Worm (Caenorhabditis elegans) whole organism, mixed stage, embryonic: ENCODE measurements around the gene amt-2.

Source experiments
- ces-1 ChIP-seq: fragments of 150-350 bp; optimal IDR thresholded peaks from 2 replicates; lab custom pipeline; 2014; ENCODE audit warnings: missing biosample characterization, missing genetic modification reagents, missing genetic modification characterization
- flh-1 ChIP-seq: fragments of 200-800 bp; sonication (Bioruptor generic); optimal IDR thresholded peaks from 2 replicates; lab custom pipeline; 2018; ENCODE audit warnings: mild to moderate bottlenecking, missing genetic modification characterization, moderate library complexity, missing compliant biosample characterization
- ham-2 ChIP-seq: fragments of 200-800 bp; sonication (Bioruptor generic); optimal IDR thresholded peaks from 2 replicates; lab custom pipeline; 2018; ENCODE audit warnings: mild to moderate bottlenecking, missing genetic modification characterization, missing compliant biosample characterization
- lin-13 ChIP-seq: fragments of 150-350 bp; optimal IDR thresholded peaks from 2 replicates; lab custom pipeline; 2014; ENCODE audit warnings: missing biosample characterization, missing genetic modification characterization
- lsy-2 ChIP-seq: fragments of 150-350 bp; optimal IDR thresholded peaks from 2 replicates; lab custom pipeline; 2014; ENCODE audit warnings: missing biosample characterization, missing genetic modification characterization
- nhr-12 ChIP-seq: fragments of 150-350 bp; optimal IDR thresholded peaks from 2 replicates; lab custom pipeline; 2014; ENCODE audit warnings: missing biosample characterization, missing genetic modification characterization
- nhr-28 ChIP-seq: fragments of 150-350 bp; optimal IDR thresholded peaks from 2 replicates; lab custom pipeline; 2014; ENCODE audit warnings: missing biosample characterization, missing genetic modification characterization
- nhr-76 ChIP-seq: sonication (generic microtip); optimal IDR thresholded peaks from 2 replicates; lab custom pipeline; 2017; ENCODE audit warnings: missing biosample characterization, missing genetic modification characterization
- snpc-4 ChIP-seq: fragments of 150-350 bp; optimal IDR thresholded peaks from 2 replicates; lab custom pipeline; 2014; ENCODE audit warnings: missing biosample characterization, missing genetic modification characterization
- unc-62 ChIP-seq: fragments of 150-350 bp; optimal IDR thresholded peaks from 2 replicates; lab custom pipeline; 2014; ENCODE audit warnings: missing biosample characterization, missing genetic modification reagents, missing genetic modification characterization
- ztf-11 ChIP-seq: fragments of 150-350 bp; optimal IDR thresholded peaks from 2 replicates; lab custom pipeline; 2014; ENCODE audit warnings: missing biosample characterization, missing genetic modification characterization

- TF ChIP-seq ztf-11 (tag; lab: Kevin White, UChicago): no peak
- TF ChIP-seq nhr-12 (tag; lab: Kevin White, UChicago): no peak
- TF ChIP-seq unc-62: no peak
- no peak for TF ChIP-seq nhr-76 (tag; lab: Kevin White, UChicago)
- no peak for TF ChIP-seq lin-13 (tag; lab: Kevin White, UChicago)
- no peak for TF ChIP-seq nhr-28 (tag; lab: Kevin White, UChicago)
- no peak for TF ChIP-seq lsy-2 (tag; lab: Kevin White, UChicago)
- no peak for TF ChIP-seq flh-1 (GFP tag; lab: Kevin White, UChicago)
- TF ChIP-seq ces-1: no peak
- TF ChIP-seq ham-2 (GFP tag; lab: Kevin White, UChicago): no peak
- TF ChIP-seq snpc-4 (tag; lab: Kevin White, UChicago): no peak
These were observed 19.3 kb upstream of the amt-2 start for ce11 chrIV:13022892-13023291.
